Worm (Caenorhabditis elegans) whole organism, L4/young adult: ENCODE data around the gene C33F10.1.
"Not testable (repeated sequence)": the region's sequence is repeated elsewhere in the genome, so short reads cannot be mapped to it uniquely, and the experiment has no call there.

Source experiments
- W03F9.2 ChIP-seq: fragments of 150-350 bp; optimal IDR thresholded peaks from 2 replicates; lab custom pipeline; 2014; ENCODE audit warnings: missing biosample characterization, missing genetic modification characterization
- dao-5 ChIP-seq: sonication (generic microtip); optimal IDR thresholded peaks from 2 replicates; lab custom pipeline; 2016; ENCODE audit warnings: missing genotype, missing genetic modification characterization, moderate library complexity, missing compliant biosample characterization
- him-1 ChIP-seq: sonication (generic microtip); optimal IDR thresholded peaks from 2 replicates; lab custom pipeline; 2016; ENCODE audit warnings: missing genotype, missing genetic modification reagents, missing genetic modification characterization, missing compliant biosample characterization

C33F10.1 gene

DNA sequence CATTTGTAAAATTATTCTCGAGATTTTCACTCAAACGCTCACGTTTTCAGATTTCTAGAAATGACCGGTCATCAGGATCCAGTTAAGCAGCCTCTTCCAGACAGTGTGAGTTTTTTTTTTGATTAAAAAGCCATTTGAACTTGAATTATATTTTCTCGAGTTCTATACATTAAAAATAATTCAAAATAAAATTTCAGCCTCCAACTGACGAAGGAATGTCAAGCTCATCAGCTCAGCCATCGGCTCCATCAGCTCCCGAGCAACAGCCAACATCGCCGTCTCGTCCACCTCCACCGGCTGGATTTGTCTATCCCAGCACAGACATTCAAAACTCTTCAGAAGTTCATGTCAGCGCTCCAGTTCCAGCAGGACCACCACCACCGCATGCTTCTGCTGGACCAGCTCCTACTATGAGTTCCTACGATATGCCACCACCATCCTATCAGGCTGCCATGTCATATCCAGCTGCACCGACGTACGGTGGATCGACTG lies 23.1 kb downstream of the C33F10.1 start, which contains the start of gene F11G11.5:
Gene F11G11.5 (plus strand): TSS at position 51 of the 492 bp plus-strand sequence.
- no peak for TF ChIP-seq dao-5 (tag; lab: Kevin White, UChicago)
- TF ChIP-seq him-1 (tag; lab: Kevin White, UChicago), result no peak
- TF ChIP-seq W03F9.2 (tag; lab: Kevin White, UChicago), result no peak

DNA sequence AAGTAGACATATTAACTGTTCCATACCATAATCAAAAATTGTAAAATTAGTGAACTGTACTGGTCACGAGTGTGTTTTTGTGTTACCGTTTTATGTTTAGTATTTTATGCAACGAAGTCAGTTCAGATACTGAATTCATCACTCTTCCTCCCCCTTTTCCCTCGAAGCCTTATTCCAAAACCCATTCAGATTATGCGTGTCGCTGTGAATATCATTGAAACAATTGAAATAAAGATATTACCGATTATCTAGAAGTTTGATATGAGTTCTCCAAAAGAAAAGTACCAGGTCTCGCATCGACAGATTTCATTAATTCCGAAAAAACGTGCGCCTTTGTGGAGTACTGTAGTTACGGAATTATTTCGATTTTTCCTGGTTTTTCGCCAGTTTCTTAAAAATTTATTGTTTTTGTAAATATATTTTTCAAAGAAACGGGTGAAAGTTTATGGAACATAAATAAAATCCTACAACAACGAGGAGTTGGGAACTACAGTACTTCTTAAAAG lies 24.1 kb downstream of the C33F10.1 start:
- no peak for TF ChIP-seq dao-5 (tag; lab: Kevin White, UChicago)
- TF ChIP-seq him-1 (tag; lab: Kevin White, UChicago), result no peak

DNA sequence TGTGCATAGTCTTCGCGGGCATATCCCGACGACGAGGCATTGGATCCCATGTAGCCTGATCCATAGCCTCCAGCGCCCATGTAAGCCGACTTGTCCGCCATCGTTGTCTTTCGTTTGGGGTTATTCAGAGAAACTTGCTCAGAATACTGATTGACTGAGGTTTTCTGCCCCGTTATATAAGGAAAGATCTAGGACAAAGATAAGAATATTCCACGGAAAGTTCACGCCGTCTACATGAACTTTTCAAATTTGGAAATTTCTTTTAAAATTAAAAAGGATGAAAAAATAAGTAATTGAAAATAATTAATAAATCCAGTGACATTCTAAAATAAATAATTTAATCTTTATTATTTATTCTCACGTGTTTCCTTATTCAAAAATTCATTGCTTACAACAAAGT lies 25.4 kb downstream of the C33F10.1 start, which contains the start of the genes nspd-5 and F11G11.4:
Gene nspd-5 (minus strand): TSS at position 101 of the 400 bp plus-strand sequence.
Gene F11G11.4 (plus strand): TSS at position 335 of the 400 bp plus-strand sequence.
- not testable (repeated sequence) for TF ChIP-seq him-1, W03F9.2, dao-5 (tag; lab: Kevin White, UChicago)

DNA sequence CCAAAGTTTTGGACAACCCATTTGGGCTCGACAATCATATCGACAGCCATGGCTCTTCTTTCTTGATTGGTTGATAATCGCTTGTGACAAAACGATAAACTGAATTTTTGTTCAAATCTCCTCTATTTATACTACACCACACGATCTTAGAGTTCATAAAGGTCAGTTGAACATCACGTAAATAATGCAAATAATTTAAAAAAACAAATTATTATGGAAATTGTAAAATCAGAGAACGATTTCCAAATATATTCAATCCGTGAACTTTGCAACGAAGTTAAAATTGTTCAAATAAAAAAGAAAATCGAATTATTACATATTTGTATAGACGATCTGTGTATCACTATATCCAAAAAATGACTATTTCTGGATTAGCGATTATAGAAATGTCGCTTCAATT lies 28.5 kb downstream of the C33F10.1 start, which contains the start of the genes mpst-4 and F11G11.14:
Gene mpst-4 (minus strand): TSS at position 101 of the 400 bp plus-strand sequence.
Gene F11G11.14 (plus strand): TSS at position 325 of the 400 bp plus-strand sequence.
- no peak for TF ChIP-seq dao-5 (tag; lab: Kevin White, UChicago)
- TF ChIP-seq him-1 (tag; lab: Kevin White, UChicago), result no peak
- no peak for TF ChIP-seq W03F9.2 (tag; lab: Kevin White, UChicago)

DNA sequence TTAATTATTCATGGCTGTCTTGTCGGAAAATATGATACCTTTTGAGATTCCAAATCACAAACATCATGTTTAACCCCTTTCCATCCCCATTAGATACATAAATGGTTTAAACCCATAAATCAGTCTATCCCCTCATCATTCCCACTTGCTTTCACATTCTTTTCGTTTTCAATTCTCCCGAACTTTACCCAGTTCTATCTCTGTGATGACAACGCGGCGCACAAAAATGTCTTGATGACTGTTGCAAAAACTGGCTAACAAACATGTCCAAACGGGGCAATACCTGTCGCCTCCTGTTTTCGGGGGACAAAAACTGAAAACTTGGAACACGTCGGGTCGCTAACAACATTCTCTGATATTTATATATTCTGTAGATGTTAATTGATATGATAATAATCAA lies 31.2 kb downstream of the C33F10.1 start:
- TF ChIP-seq W03F9.2 (tag; lab: Kevin White, UChicago), result no peak
- no peak for TF ChIP-seq him-1 (tag; lab: Kevin White, UChicago)
- TF ChIP-seq dao-5 (tag; lab: Kevin White, UChicago), result no peak

DNA sequence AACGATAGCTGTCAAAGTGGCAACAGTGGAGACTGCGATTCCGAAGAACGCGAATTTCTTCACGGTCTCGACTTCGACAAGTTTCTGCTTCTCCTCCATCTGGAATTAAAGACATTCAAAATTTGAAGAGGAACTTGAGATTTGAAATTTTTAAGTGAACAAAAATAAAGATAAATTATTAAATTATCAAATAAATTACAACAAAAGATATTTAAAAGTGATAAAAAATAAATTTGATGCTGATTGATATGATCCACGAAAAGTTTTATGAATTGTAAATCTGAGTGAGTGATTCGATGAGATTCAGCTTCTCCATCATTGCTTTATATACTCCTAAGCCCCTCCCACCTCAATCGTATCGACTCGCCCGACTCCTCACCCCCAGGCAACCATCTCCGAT lies 32.7 kb downstream of the C33F10.1 start, which contains the start of gene col-17:
Gene col-17 (minus strand): TSS at position 101 of the 400 bp plus-strand sequence.
- TF ChIP-seq him-1 (tag; lab: Kevin White, UChicago) (no peak), dao-5 (tag; lab: Kevin White, UChicago) (no peak), W03F9.2 (tag; lab: Kevin White, UChicago) (no peak)

DNA sequence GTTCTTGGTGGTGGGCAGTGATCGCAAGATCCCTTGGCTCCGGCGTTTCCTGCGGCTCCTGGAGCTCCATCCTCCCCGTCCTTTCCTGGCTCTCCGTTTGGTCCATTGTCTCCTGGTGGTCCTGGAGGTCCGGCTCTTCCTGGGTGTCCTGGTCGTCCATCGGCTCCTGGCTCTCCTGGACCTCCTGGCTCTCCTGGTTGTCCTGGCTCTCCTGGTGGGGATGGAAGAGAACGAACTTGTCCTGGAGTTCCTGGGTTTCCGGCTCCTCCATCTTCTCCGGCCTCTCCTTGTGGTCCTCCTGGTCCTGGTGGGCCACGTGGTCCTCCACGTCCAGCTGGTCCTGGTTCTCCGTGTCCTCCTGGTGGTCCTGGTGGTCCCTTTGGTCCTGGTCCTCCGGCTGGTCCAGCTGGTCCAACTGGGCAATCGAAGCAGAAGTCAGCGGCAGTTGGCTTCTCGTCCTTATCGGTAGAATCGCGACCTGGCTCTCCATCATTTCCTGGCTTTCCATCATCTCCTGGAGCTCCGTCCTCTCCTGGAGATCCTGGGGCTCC lies 35.0 kb downstream of the C33F10.1 start:
- TF ChIP-seq dao-5 (tag; lab: Kevin White, UChicago), result no peak
- no peak for TF ChIP-seq W03F9.2 (tag; lab: Kevin White, UChicago)
- TF ChIP-seq him-1 (tag; lab: Kevin White, UChicago), result no peak

DNA sequence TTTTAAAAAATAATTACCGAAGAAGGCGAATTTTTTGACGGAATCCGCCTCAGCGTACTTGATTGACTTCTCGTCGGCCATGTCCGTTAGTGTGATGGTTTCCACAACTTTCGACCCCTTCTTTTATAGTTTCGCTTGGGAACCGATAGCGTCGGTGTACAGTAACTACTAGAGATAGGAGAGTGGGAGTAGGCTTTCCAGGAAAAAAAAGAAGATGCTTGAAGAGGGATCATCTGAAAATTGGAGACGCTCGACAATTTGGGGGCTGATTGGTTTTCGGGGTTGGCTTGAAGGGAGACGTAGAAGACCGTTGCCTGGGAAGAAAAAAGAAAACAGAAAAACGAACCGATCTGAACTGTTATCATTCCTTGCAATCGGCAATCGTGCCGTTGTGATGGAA lies 35.9 kb downstream of the C33F10.1 start, which contains the start of gene col-20:
Gene col-20 (minus strand): TSS at position 101 of the 400 bp plus-strand sequence.
- TF ChIP-seq dao-5 (tag; lab: Kevin White, UChicago), result no peak
- TF ChIP-seq W03F9.2 (tag; lab: Kevin White, UChicago), result no peak
- no peak for TF ChIP-seq him-1 (tag; lab: Kevin White, UChicago)

DNA sequence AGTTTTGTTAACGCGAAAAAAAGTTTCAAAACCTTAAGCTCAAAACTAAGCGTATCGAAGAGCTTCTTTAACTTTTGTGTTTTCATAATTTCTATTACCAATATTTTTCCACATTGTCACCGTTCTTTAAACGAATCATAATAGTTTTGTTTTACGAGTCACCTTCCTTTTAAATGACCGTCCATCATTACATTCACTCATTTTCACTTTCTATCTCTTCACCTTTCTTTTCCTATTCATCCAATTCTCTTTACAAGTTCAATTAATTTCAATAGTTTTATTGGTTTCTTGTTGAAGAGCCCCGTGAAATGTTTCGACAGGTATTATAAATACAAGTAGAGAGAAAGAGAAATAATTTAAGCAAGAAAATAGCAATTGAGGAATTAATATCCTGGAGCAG lies 37.0 kb downstream of the C33F10.1 start:
- TF ChIP-seq dao-5 (tag; lab: Kevin White, UChicago) (no peak), him-1 (tag; lab: Kevin White, UChicago) (no peak), W03F9.2 (tag; lab: Kevin White, UChicago) (no peak)

DNA sequence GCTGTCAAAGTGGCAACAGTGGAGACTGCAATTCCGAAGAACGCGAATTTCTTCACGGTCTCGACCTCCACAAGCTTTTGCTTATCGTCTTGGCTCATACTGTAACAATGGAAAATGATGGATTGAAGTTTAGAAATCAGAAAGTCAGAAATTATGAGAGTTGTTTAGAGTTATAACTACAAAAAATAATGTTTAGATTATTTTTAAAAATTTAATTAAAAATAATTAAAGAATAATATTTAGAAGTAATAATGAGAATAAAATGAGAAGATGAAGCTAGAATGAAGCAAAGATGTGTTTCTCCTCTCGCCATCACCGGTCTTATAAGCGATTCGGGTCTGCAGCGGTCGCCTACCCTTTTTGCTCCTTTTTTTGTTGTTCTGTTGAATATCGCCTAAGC lies 38.2 kb downstream of the C33F10.1 start, which contains the start of gene col-73:
Gene col-73 (minus strand): TSS at position 101 of the 400 bp plus-strand sequence.
- TF ChIP-seq him-1 (tag; lab: Kevin White, UChicago), result no peak
- no peak for TF ChIP-seq W03F9.2 (tag; lab: Kevin White, UChicago)
- TF ChIP-seq dao-5 (tag; lab: Kevin White, UChicago), result no peak

DNA sequence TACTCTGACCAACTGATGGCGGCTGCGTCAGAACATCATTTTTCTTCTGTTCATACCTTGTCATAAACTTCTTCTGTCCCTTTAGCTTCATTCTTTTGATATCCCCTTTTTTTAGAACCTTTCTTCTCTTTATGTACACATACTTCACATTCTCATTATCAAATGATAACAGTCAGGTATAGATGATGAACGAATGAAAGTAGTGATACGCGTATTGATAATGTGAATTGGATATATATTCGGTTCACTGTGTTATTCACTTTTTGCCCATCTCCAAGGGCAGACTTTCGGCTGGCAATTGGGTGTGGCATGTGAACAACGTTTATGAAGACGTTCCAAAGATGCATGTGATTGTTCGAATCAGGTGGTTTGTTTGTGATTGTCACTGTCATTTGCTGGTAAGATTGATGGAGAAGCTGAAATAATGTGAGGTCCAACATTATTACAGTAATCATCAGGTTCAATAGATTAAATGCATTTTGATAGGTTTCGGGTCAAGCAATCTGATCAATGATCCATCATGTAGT lies 39.6 kb downstream of the C33F10.1 start, which contains the start of gene F11G11.15:
Gene F11G11.15 (plus strand): TSS at position 511 of the 527 bp plus-strand sequence.
- TF ChIP-seq W03F9.2 (tag; lab: Kevin White, UChicago), result no peak
- no peak for TF ChIP-seq dao-5 (tag; lab: Kevin White, UChicago)
- TF ChIP-seq him-1 (tag; lab: Kevin White, UChicago), result no peak

DNA sequence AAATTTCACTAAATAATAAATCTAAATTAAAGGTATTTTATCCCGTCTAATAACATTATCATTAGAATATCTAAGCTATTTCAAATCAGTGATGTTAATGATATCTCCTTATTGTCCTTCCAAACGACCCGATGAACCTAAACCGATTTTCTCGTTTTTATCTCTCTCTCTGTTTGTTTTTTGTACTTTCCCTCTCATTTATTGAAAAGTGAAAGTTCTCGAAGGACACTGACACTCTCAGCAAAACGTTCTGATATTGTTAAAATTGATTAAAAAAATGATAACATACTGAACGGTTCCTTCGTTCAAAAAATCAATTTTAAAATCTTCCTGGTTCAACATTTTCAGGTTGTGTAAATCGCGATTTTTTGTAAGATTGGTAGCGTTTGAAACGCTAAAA lies 41.3 kb downstream of the C33F10.1 start, which contains the start of gene F11G11.13:
Gene F11G11.13 (minus strand): TSS at position 89 of the 400 bp plus-strand sequence.
- TF ChIP-seq dao-5 (tag; lab: Kevin White, UChicago), result no peak
- TF ChIP-seq W03F9.2 (tag; lab: Kevin White, UChicago), result no peak
- no peak for TF ChIP-seq him-1 (tag; lab: Kevin White, UChicago)

DNA sequence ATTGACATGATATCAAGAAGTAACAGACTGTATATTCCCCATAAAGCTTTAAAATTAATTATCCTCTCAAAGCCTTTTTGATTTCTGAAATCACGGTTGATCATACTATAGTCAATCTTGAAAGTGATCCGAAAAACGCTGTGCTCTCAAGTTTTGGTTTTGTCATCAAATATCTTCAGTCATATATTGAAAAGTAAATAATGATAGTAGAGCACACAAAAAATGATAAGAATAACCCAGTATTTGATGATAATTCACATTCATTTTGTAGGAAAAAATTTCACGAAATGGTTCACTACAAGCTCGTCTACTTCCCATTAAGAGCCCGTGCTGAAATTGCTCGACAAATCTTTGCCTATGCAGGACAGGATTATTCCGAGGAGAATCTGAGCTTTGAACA lies 44.8 kb downstream of the C33F10.1 start, which contains the start of gene gst-6:
Gene gst-6 (plus strand): TSS at position 263 of the 400 bp plus-strand sequence.
- TF ChIP-seq dao-5 (tag; lab: Kevin White, UChicago) (no peak), W03F9.2 (tag; lab: Kevin White, UChicago) (no peak), him-1 (tag; lab: Kevin White, UChicago) (no peak)
